Worm (Caenorhabditis elegans) whole organism, midembryonic: ENCODE data around the gene lrch-1.

Source experiments
- T22C8.4 ChIP-seq: fragments of 200-800 bp; sonication (Bioruptor generic); IDR thresholded peaks from 2 replicates; pipeline ENCODE4 v1.3.6; 2022; ENCODE audit warnings: missing genetic modification characterization, missing compliant biosample characterization
- cog-1 ChIP-seq: sonication (generic microtip); optimal IDR thresholded peaks from 2 replicates; lab custom pipeline; 2016; ENCODE audit warnings: missing genetic modification characterization, missing compliant biosample characterization
- flt-1 ChIP-seq: fragments of 200-800 bp; sonication (Bioruptor generic); IDR thresholded peaks from 2 replicates; pipeline ENCODE4 v1.3.6; 2022; ENCODE audit warnings: missing genetic modification characterization, missing compliant biosample characterization
- klf-2 ChIP-seq: fragments of 200-800 bp; sonication (Bioruptor generic); conservative IDR thresholded peaks from 2 replicates; pipeline ENCODE4 v1.3.6; 2022; ENCODE audit warnings: missing genetic modification reagents, missing genetic modification characterization, missing compliant biosample characterization
- med-1 ChIP-seq: sonication (generic microtip); optimal IDR thresholded peaks from 2 replicates; lab custom pipeline; 2017; ENCODE audit warnings: missing genetic modification characterization, mild to moderate bottlenecking, missing compliant biosample characterization, antibody characterized with exemption, missing genetic modification reagents; ENCODE audit not compliant: insufficient read depth
- ref-1 ChIP-seq: fragments of 200-800 bp; sonication (Bioruptor generic); conservative IDR thresholded peaks from 2 replicates; pipeline ENCODE4 v1.3.6; 2022; ENCODE audit warnings: missing genetic modification reagents, missing genetic modification characterization, missing compliant biosample characterization
- tab-1 ChIP-seq: fragments of 200-800 bp; sonication (Bioruptor generic); IDR thresholded peaks from 2 replicates; pipeline ENCODE4 v1.3.6; 2022; ENCODE audit warnings: missing genetic modification characterization, missing compliant biosample characterization
- ztf-23 ChIP-seq: fragments of 200-800 bp; sonication (Bioruptor generic); IDR thresholded peaks from 2 replicates; pipeline ENCODE4 v1.3.6; 2022; ENCODE audit warnings: missing genetic modification reagents, missing genetic modification characterization, missing compliant biosample characterization
- ztf-29 ChIP-seq: fragments of 200-800 bp; sonication (Bioruptor generic); IDR thresholded peaks from 2 replicates; pipeline ENCODE4 v1.3.6; 2022; ENCODE audit warnings: missing genetic modification reagents, missing genetic modification characterization, missing compliant biosample characterization

The lrch-1 gene

ce11 chrX:6177944-6178566 lies 38.4 kb downstream of the lrch-1 start, which contains the start of the genes T25B2.4 and T13C5.3:
TSS of gene T25B2.4 (plus strand) at chrX:6178244.
TSS of gene T13C5.3 (plus strand) at chrX:6178516.
- TF ChIP-seq ztf-29 (no peak), ref-1 (GFP tag; lab: Robert Waterston, UW) (no peak), klf-2 (GFP tag; lab: Robert Waterston, UW) (no peak), T22C8.4 (no peak), ztf-23 (GFP tag; lab: Robert Waterston, UW) (no peak), med-1 (GFP tag; lab: Kevin White, UChicago) (no peak), tab-1 (GFP tag; lab: Robert Waterston, UW) (no peak), cog-1 (tag; lab: Kevin White, UChicago) (no peak), flt-1 (no peak)

- no peak for TF ChIP-seq klf-2 (GFP tag; lab: Robert Waterston, UW)
- no peak for TF ChIP-seq flt-1
- TF ChIP-seq med-1 (GFP tag; lab: Kevin White, UChicago), result no peak
- no peak for TF ChIP-seq ref-1 (GFP tag; lab: Robert Waterston, UW)
- TF ChIP-seq T22C8.4, result no peak
- TF ChIP-seq ztf-23 (GFP tag; lab: Robert Waterston, UW), result no peak
- no peak for TF ChIP-seq tab-1 (GFP tag; lab: Robert Waterston, UW)
- TF ChIP-seq cog-1 (tag; lab: Kevin White, UChicago), result no peak
- TF ChIP-seq ztf-29, result no peak
These were observed 40.6 kb downstream of the lrch-1 start, which contains the start of gene T25B2.3 for ce11 chrX:6175829-6176228. TSS of gene T25B2.3 (plus strand) at chrX:6176129.

ce11 chrX:6173656-6174055 lies 42.8 kb downstream of the lrch-1 start, which contains the start of gene T25B2.1:
TSS of gene T25B2.1 (plus strand) at chrX:6173956.
- TF ChIP-seq flt-1 (no peak), med-1 (GFP tag; lab: Kevin White, UChicago) (no peak), T22C8.4 (no peak), tab-1 (GFP tag; lab: Robert Waterston, UW) (no peak), ztf-23 (GFP tag; lab: Robert Waterston, UW) (no peak), ref-1 (GFP tag; lab: Robert Waterston, UW) (no peak), ztf-29 (no peak), klf-2 (GFP tag; lab: Robert Waterston, UW) (no peak), cog-1 (tag; lab: Kevin White, UChicago) (no peak)

ce11 chrX:6169252-6169651 lies 47.2 kb downstream of the lrch-1 start, which contains the start of gene T25B2.2:
TSS of gene T25B2.2 (plus strand) at chrX:6169643.
- TF ChIP-seq klf-2 (GFP tag; lab: Robert Waterston, UW) (no peak), cog-1 (tag; lab: Kevin White, UChicago) (no peak), ref-1 (GFP tag; lab: Robert Waterston, UW) (no peak), med-1 (GFP tag; lab: Kevin White, UChicago) (no peak), ztf-29 (no peak), tab-1 (GFP tag; lab: Robert Waterston, UW) (no peak), T22C8.4 (no peak), flt-1 (no peak)

- no peak for TF ChIP-seq flt-1
- TF ChIP-seq tab-1 (GFP tag; lab: Robert Waterston, UW), result no peak
- TF ChIP-seq klf-2 (GFP tag; lab: Robert Waterston, UW), result no peak
- TF ChIP-seq T22C8.4, result no peak
- TF ChIP-seq med-1 (GFP tag; lab: Kevin White, UChicago), result no peak
- TF ChIP-seq cog-1 (tag; lab: Kevin White, UChicago), result no peak
- TF ChIP-seq ztf-23 (GFP tag; lab: Robert Waterston, UW), result no peak
- no peak for TF ChIP-seq ref-1 (GFP tag; lab: Robert Waterston, UW)
- no peak for TF ChIP-seq ztf-29
These were observed 49.1 kb downstream of the lrch-1 start for ce11 chrX:6167376-6167775.

- TF ChIP-seq ztf-23 (GFP tag; lab: Robert Waterston, UW) (no peak), flt-1 (no peak), med-1 (GFP tag; lab: Kevin White, UChicago) (no peak), klf-2 (GFP tag; lab: Robert Waterston, UW) (no peak), cog-1 (tag; lab: Kevin White, UChicago) (no peak), T22C8.4 (no peak), ztf-29 (no peak), ref-1 (GFP tag; lab: Robert Waterston, UW) (no peak), tab-1 (GFP tag; lab: Robert Waterston, UW) (no peak)
These were observed 54.4 kb downstream of the lrch-1 start for ce11 chrX:6162037-6162436.

ce11 chrX:6160427-6160826 lies 56.0 kb downstream of the lrch-1 start, which contains the start of gene odd-2:
TSS of gene odd-2 (minus strand) at chrX:6160527.
- TF ChIP-seq med-1 (GFP tag; lab: Kevin White, UChicago), result no peak
- no peak for TF ChIP-seq ztf-29
- TF ChIP-seq T22C8.4, result no peak
- TF ChIP-seq ztf-23 (GFP tag; lab: Robert Waterston, UW), result no peak
- no peak for TF ChIP-seq tab-1 (GFP tag; lab: Robert Waterston, UW)
- no peak for TF ChIP-seq klf-2 (GFP tag; lab: Robert Waterston, UW)
- no peak for TF ChIP-seq ref-1 (GFP tag; lab: Robert Waterston, UW)
- no peak for TF ChIP-seq cog-1 (tag; lab: Kevin White, UChicago)
- TF ChIP-seq flt-1, result no peak

- TF ChIP-seq ref-1 (GFP tag; lab: Robert Waterston, UW), result no peak
- no peak for TF ChIP-seq ztf-29
- no peak for TF ChIP-seq flt-1
- TF ChIP-seq ztf-23 (GFP tag; lab: Robert Waterston, UW), result no peak
- TF ChIP-seq klf-2 (GFP tag; lab: Robert Waterston, UW), result no peak
- no peak for TF ChIP-seq med-1 (GFP tag; lab: Kevin White, UChicago)
- TF ChIP-seq T22C8.4, result no peak
- no peak for TF ChIP-seq cog-1 (tag; lab: Kevin White, UChicago)
- TF ChIP-seq tab-1 (GFP tag; lab: Robert Waterston, UW), result no peak
These were observed 56.9 kb downstream of the lrch-1 start for ce11 chrX:6159562-6159961.
